Fruit fly (Drosophila melanogaster): Measurements from ENCODE around the gene Pglym78.

Pglym78 gene

dm6 chr3R:29116167-29116725, 31.8 kb upstream of the Pglym78 start, which contains the start of gene Atg14 (continued):
- TF ChIP-seq Awh (GFP tag; IDR thresholded peaks at IDR 0.05) (0 out of 2 replicates have a peak, but pooled peaks have one; percentile 21), CG11093 (GFP tag; IDR thresholded peaks at IDR 0.05) (no peak), cato (GFP tag; optimal IDR thresholded peaks at IDR 0.05; ENCODE audit: borderline replicate concordance) (no peak), CG43689 (GFP tag; IDR thresholded peaks at IDR 0.05) (no peak), CG8765 (GFP tag; IDR thresholded peaks at IDR 0.05) (no peak), HmgZ (tag; optimal IDR thresholded peaks at IDR 0.05) (peak; percentile 69), CG6175 (GFP tag; IDR thresholded peaks at IDR 0.05) (no peak), CG9609 (GFP tag; optimal IDR thresholded peaks at IDR 0.05) (no peak), CG13775 (GFP tag; optimal IDR thresholded peaks at IDR 0.05) (no peak), Tbp (GFP tag; optimal IDR thresholded peaks at IDR 0.05) (no peak), Dek (tag; optimal IDR thresholded peaks at IDR 0.05) (peak; percentile 8), CG2202 (tag; optimal IDR thresholded peaks at IDR 0.05) (no peak), pita (GFP tag; optimal IDR thresholded peaks at IDR 0.05) (no peak), mam (GFP tag; optimal IDR thresholded peaks at IDR 0.05) (no peak), CG12155 (GFP tag; optimal IDR thresholded peaks at IDR 0.05) (peak; percentile 18), nmo (GFP tag; optimal IDR thresholded peaks at IDR 0.05) (peak; percentile 20), Myb (GFP tag; optimal IDR thresholded peaks at IDR 0.05) (peak; percentile 1), Dad (GFP tag; optimal IDR thresholded peaks at IDR 0.05) (peak; percentile 6), ken (GFP tag; IDR thresholded peaks at IDR 0.05) (no peak), YL-1 (GFP tag; optimal IDR thresholded peaks at IDR 0.05) (peak; percentile 81), inv (GFP tag; IDR thresholded peaks at IDR 0.05; ENCODE audit: partially characterized antibody) (peak; percentile 79), Hmr (GFP tag; optimal IDR thresholded peaks at IDR 0.05) (peak; percentile 30), Bteb2 (GFP tag; optimal IDR thresholded peaks at IDR 0.05) (no peak), br (optimal IDR thresholded peaks at IDR 0.05) (no peak), CG17568 (GFP tag; optimal IDR thresholded peaks at IDR 0.05) (no peak), CG9817 (tag; optimal IDR thresholded peaks at IDR 0.05) (no peak), repo (GFP tag; optimal IDR thresholded peaks at IDR 0.05) (peak; percentile 19), CG12104 (GFP tag; optimal IDR thresholded peaks at IDR 0.05) (no peak), wor (GFP tag; IDR thresholded peaks at IDR 0.05) (no peak), psq (GFP tag; optimal IDR thresholded peaks at IDR 0.05) (no peak), CG14667 (GFP tag; IDR thresholded peaks at IDR 0.05) (no peak), PHDP (tag; optimal IDR thresholded peaks at IDR 0.05) (peak; percentile 31), scrt (GFP tag; optimal IDR thresholded peaks at IDR 0.05) (peak; percentile 1), CG17802 (tag; optimal IDR thresholded peaks at IDR 0.05) (no peak), al (GFP tag; IDR thresholded peaks at IDR 0.05) (no peak), dan (GFP tag; IDR thresholded peaks at IDR 0.05) (no peak), CG8944 (GFP tag; optimal IDR thresholded peaks at IDR 0.05) (no peak), sisA (GFP tag; IDR thresholded peaks at IDR 0.05) (no peak), mirr (GFP tag; optimal IDR thresholded peaks at IDR 0.05) (peak; percentile 12), tin (GFP tag; optimal IDR thresholded peaks at IDR 0.05) (no peak), CG12299 (tag; optimal IDR thresholded peaks at IDR 0.05) (no peak), CG6791 (GFP tag; IDR thresholded peaks at IDR 0.05; ENCODE audit: partially characterized antibody) (peak; percentile 95), cwo (GFP tag; optimal IDR thresholded peaks at IDR 0.05) (no peak), BEAF-32 (GFP tag; optimal IDR thresholded peaks at IDR 0.05) (peak; percentile 85), zen2 (GFP tag; IDR thresholded peaks at IDR 0.05; ENCODE audit: partially characterized antibody) (peak; percentile 92), CG12744 (GFP tag; optimal IDR thresholded peaks at IDR 0.05) (no peak), gce (GFP tag; IDR thresholded peaks at IDR 0.05) (no peak), lilli (GFP tag; optimal IDR thresholded peaks at IDR 0.05) (peak; percentile 22), dati (GFP tag; IDR thresholded peaks at IDR 0.05) (no peak), CG1024 (GFP tag; IDR thresholded peaks at IDR 0.05) (no peak), CG8924 (tag; optimal IDR thresholded peaks at IDR 0.05) (peak; percentile 25), CG14710 (tag; optimal IDR thresholded peaks at IDR 0.05) (peak; percentile 53)

Measured in whole organism, embryonic.